Fruit fly (Drosophila melanogaster) whole organism, embryonic: ENCODE measurements around the gene CG5937.

Experiments
- Abd-B ChIP-seq: fragments of 200-800 bp; sonication (Bioruptor generic); optimal IDR thresholded peaks from 2 replicates; lab custom pipeline; 2018; ENCODE audit warnings: missing biosample characterization, mild to moderate bottlenecking, missing genetic modification characterization, moderate library complexity
- Aef1 ChIP-seq: fragments of 200-800 bp; sonication (Bioruptor generic); IDR thresholded peaks from 3 replicates; pipeline ENCODE4 v1.3.6; 2022; ENCODE audit warnings: missing biosample characterization, missing genetic modification characterization
- Asciz ChIP-seq: fragments of 200-800 bp; sonication (Bioruptor generic); optimal IDR thresholded peaks from 2 replicates; lab custom pipeline; 2017; ENCODE audit warnings: missing biosample characterization, mild to moderate bottlenecking, missing genetic modification characterization, missing genetic modification reagents
- Atf6 ChIP-seq: fragments of 200-800 bp; sonication (Bioruptor generic); IDR thresholded peaks from 2 replicates; pipeline ENCODE4 v1.3.6; 2022; ENCODE audit warnings: missing biosample characterization, missing genetic modification characterization
- C15 ChIP-seq: fragments of 200-800 bp; sonication (Bioruptor generic); IDR thresholded peaks from 3 replicates; pipeline ENCODE4 v1.3.6; 2022; ENCODE audit warnings: missing biosample characterization, missing genetic modification characterization
- CG12104 ChIP-seq: fragments of 200-800 bp; sonication (Bioruptor generic); optimal IDR thresholded peaks from 3 replicates; lab custom pipeline; 2016; ENCODE audit warnings: missing biosample characterization, missing genetic modification characterization
- CG12155 ChIP-seq: fragments of 200-800 bp; sonication (Bioruptor generic); optimal IDR thresholded peaks from 3 replicates; lab custom pipeline; 2016; ENCODE audit warnings: missing biosample characterization, missing genetic modification characterization
- CG1233 ChIP-seq: fragments of 200-800 bp; sonication (Bioruptor generic); optimal IDR thresholded peaks from 4 replicates; lab custom pipeline; 2018; ENCODE audit warnings: missing biosample characterization, mild to moderate bottlenecking, missing genetic modification characterization
- CG12391 ChIP-seq: fragments of 200-800 bp; sonication (Bioruptor generic); optimal IDR thresholded peaks from 3 replicates; lab custom pipeline; 2018; ENCODE audit warnings: missing biosample characterization, mild to moderate bottlenecking, missing genetic modification characterization, moderate library complexity
- CG12659 ChIP-seq: fragments of 200-800 bp; sonication (Bioruptor generic); optimal IDR thresholded peaks from 3 replicates; lab custom pipeline; 2017; ENCODE audit warnings: mild to moderate bottlenecking, missing biosample characterization, missing genetic modification reagents, missing genetic modification characterization
- CG15011 ChIP-seq: fragments of 200-800 bp; sonication (Bioruptor generic); optimal IDR thresholded peaks from 3 replicates; lab custom pipeline; 2018; ENCODE audit warnings: missing biosample characterization, mild to moderate bottlenecking, missing genetic modification characterization
- CG15073 ChIP-seq: fragments of 200-800 bp; sonication (Bioruptor generic); optimal IDR thresholded peaks from 2 replicates; lab custom pipeline; 2016; ENCODE audit warnings: missing biosample characterization, missing genetic modification characterization
- CG1647 ChIP-seq: fragments of 200-800 bp; sonication (Bioruptor generic); optimal IDR thresholded peaks from 3 replicates; lab custom pipeline; 2016; ENCODE audit warnings: missing biosample characterization, missing genetic modification characterization
- CG17361 ChIP-seq: fragments of 200-800 bp; sonication (Bioruptor generic); IDR thresholded peaks from 3 replicates; pipeline ENCODE4 v1.3.6; 2022; ENCODE audit warnings: missing biosample characterization, missing genetic modification characterization
- CG1832 ChIP-seq: fragments of 200-800 bp; sonication (Bioruptor generic); optimal IDR thresholded peaks from 2 replicates; lab custom pipeline; 2017; ENCODE audit warnings: missing biosample characterization, mild to moderate bottlenecking, missing genetic modification characterization, inconsistent platforms
- CG3065 ChIP-seq: fragments of 200-800 bp; sonication (Bioruptor generic); optimal IDR thresholded peaks from 2 replicates; lab custom pipeline; 2016; ENCODE audit warnings: missing biosample characterization, missing genetic modification characterization
- CG33557 ChIP-seq: fragments of 200-800 bp; sonication (Bioruptor generic); optimal IDR thresholded peaks from 2 replicates; lab custom pipeline; 2019; ENCODE audit warnings: missing biosample characterization, mild to moderate bottlenecking, missing genetic modification characterization, moderate library complexity
- CG4424 ChIP-seq: fragments of 200-800 bp; sonication (Bioruptor generic); optimal IDR thresholded peaks from 3 replicates; lab custom pipeline; 2016; ENCODE audit warnings: missing biosample characterization, missing genetic modification characterization
- CG5953 ChIP-seq: fragments of 200-800 bp; sonication (Bioruptor generic); IDR thresholded peaks from 2 replicates; pipeline ENCODE4 v1.3.6; 2022; ENCODE audit warnings: missing biosample characterization, missing genetic modification characterization
- CG6654 ChIP-seq: fragments of 200-800 bp; sonication (Bioruptor generic); optimal IDR thresholded peaks from 2 replicates; lab custom pipeline; 2017; ENCODE audit warnings: missing biosample characterization, mild to moderate bottlenecking, missing genetic modification characterization
- CG6683 ChIP-seq: fragments of 200-800 bp; sonication (Bioruptor generic); optimal IDR thresholded peaks from 2 replicates; lab custom pipeline; 2017; ENCODE audit warnings: missing biosample characterization, mild to moderate bottlenecking, missing genetic modification characterization, missing genetic modification reagents
- CG6689 ChIP-seq: fragments of 200-800 bp; sonication (Bioruptor generic); IDR thresholded peaks from 2 replicates; pipeline ENCODE4 v1.3.6; 2022; ENCODE audit warnings: missing biosample characterization, missing genetic modification characterization
- CG7271 ChIP-seq: fragments of 200-800 bp; sonication (Bioruptor generic); optimal IDR thresholded peaks from 2 replicates; lab custom pipeline; 2018; ENCODE audit warnings: missing biosample characterization, mild to moderate bottlenecking, missing genetic modification characterization, moderate library complexity
- CG7745 ChIP-seq: fragments of 200-800 bp; sonication (Bioruptor generic); optimal IDR thresholded peaks from 2 replicates; lab custom pipeline; 2018; ENCODE audit warnings: missing biosample characterization, mild to moderate bottlenecking, missing genetic modification characterization, moderate library complexity
- CG8281 ChIP-seq: fragments of 200-800 bp; sonication (Bioruptor generic); optimal IDR thresholded peaks from 2 replicates; lab custom pipeline; 2018; ENCODE audit warnings: missing biosample characterization, mild to moderate bottlenecking, missing genetic modification characterization, moderate library complexity
- CG8388 ChIP-seq: fragments of 200-800 bp; sonication (Bioruptor generic); optimal IDR thresholded peaks from 2 replicates; lab custom pipeline; 2019; ENCODE audit warnings: missing biosample characterization, mild to moderate bottlenecking, missing genetic modification characterization, moderate library complexity
- CG9609 ChIP-seq: fragments of 200-800 bp; sonication (Bioruptor generic); optimal IDR thresholded peaks from 3 replicates; lab custom pipeline; 2016; ENCODE audit warnings: missing biosample characterization, missing genetic modification characterization
- CG9727 ChIP-seq: fragments of 200-800 bp; sonication (Bioruptor generic); optimal IDR thresholded peaks from 3 replicates; lab custom pipeline; 2017; ENCODE audit warnings: missing biosample characterization, mild to moderate bottlenecking, missing genetic modification characterization
- CkIIα-i1 ChIP-seq: fragments of 200-800 bp; sonication (Bioruptor generic); IDR thresholded peaks from 2 replicates; pipeline ENCODE4 v1.3.6; 2022; ENCODE audit warnings: missing biosample characterization, missing genetic modification characterization
- Dek ChIP-seq: fragments of 200-800 bp; sonication (Bioruptor generic); optimal IDR thresholded peaks from 3 replicates; lab custom pipeline; 2019; ENCODE audit warnings: missing biosample characterization, mild to moderate bottlenecking, missing genetic modification characterization, moderate library complexity
- Ets65A ChIP-seq: fragments of 200-800 bp; sonication (Bioruptor generic); peaks from one replicate; lab custom pipeline; 2016; ENCODE audit warnings: missing biosample characterization, missing genetic modification characterization
- Hr3 ChIP-seq: fragments of 200-800 bp; sonication (Bioruptor generic); optimal IDR thresholded peaks from 3 replicates; lab custom pipeline; 2016; ENCODE audit warnings: missing biosample characterization, missing genetic modification characterization
- Hr39 ChIP-seq: fragments of >200 bp; optimal IDR thresholded peaks from 2 replicates; lab custom pipeline; 2017
- Lpt ChIP-seq: fragments of >200 bp; optimal IDR thresholded peaks from 2 replicates; lab custom pipeline; 2018; ENCODE audit warnings: missing biosample characterization, missing genetic modification characterization
- MTF-1 ChIP-seq: fragments of 200-800 bp; sonication (Bioruptor generic); optimal IDR thresholded peaks from 2 replicates; lab custom pipeline; 2018; ENCODE audit warnings: missing biosample characterization, mild to moderate bottlenecking, missing genetic modification characterization, borderline replicate concordance
- NFAT ChIP-seq: fragments of 200-800 bp; sonication (Bioruptor generic); IDR thresholded peaks from 2 replicates; pipeline ENCODE4 v1.3.6; 2022; ENCODE audit warnings: missing biosample characterization, missing genetic modification characterization
- NK7.1 ChIP-seq: fragments of 200-800 bp; sonication (Bioruptor generic); optimal IDR thresholded peaks from 3 replicates; lab custom pipeline; 2016; ENCODE audit warnings: missing biosample characterization, missing genetic modification characterization
- Taf1 ChIP-seq: fragments of 200-800 bp; sonication (Bioruptor generic); IDR thresholded peaks from 2 replicates; pipeline ENCODE4 v1.3.6; 2022; ENCODE audit warnings: missing biosample characterization, missing genetic modification characterization
- Usf ChIP-seq: fragments of 200-800 bp; sonication (Bioruptor generic); optimal IDR thresholded peaks from 2 replicates; lab custom pipeline; 2017; ENCODE audit warnings: missing genotype, missing biosample characterization, missing genetic modification characterization
- cato ChIP-seq: fragments of 200-800 bp; sonication (Bioruptor generic); optimal IDR thresholded peaks from 2 replicates; lab custom pipeline; 2016; ENCODE audit warnings: missing biosample characterization, missing genetic modification characterization, borderline replicate concordance
- chif ChIP-seq, 2 experiments: fragments of 200-800 bp; sonication (Bioruptor generic); optimal IDR thresholded peaks; 3 replicates each; lab custom pipeline; 2016; ENCODE audit warnings: missing biosample characterization in 2 of 2, missing genetic modification characterization in 2 of 2
- crp ChIP-seq, 2 experiments: fragments of 200-800 bp; sonication (Bioruptor generic); optimal IDR thresholded peaks; 2 replicates in 1 of 2; 3 replicates in 1 of 2; lab custom pipeline; 2017; ENCODE audit warnings: missing biosample characterization in 2 of 2, missing genetic modification characterization in 2 of 2, mild to moderate bottlenecking in 1 of 2, moderate library complexity in 1 of 2
- dimm ChIP-seq: fragments of 200-800 bp; sonication (Bioruptor generic); IDR thresholded peaks from 2 replicates; pipeline ENCODE4 v1.3.6; 2022; ENCODE audit warnings: missing biosample characterization, missing genetic modification characterization
- ewg ChIP-seq: fragments of 200-800 bp; sonication (Bioruptor generic); optimal IDR thresholded peaks from 3 replicates; lab custom pipeline; 2017; ENCODE audit warnings: mild to moderate bottlenecking, missing biosample characterization, missing genetic modification reagents, missing genetic modification characterization
- gsb-n ChIP-seq: fragments of 200-800 bp; sonication (Bioruptor generic); optimal IDR thresholded peaks from 3 replicates; lab custom pipeline; 2018; ENCODE audit warnings: missing biosample characterization, mild to moderate bottlenecking, missing genetic modification characterization
- h ChIP-seq: fragments of >200 bp; optimal IDR thresholded peaks from 2 replicates; lab custom pipeline; 2017
- lov ChIP-seq, 2 experiments: fragments of 200-800 bp in 1 of 2; fragments of >200 bp in 1 of 2; sonication (Bioruptor generic) in 1 of 2; IDR thresholded peaks in 1 of 2; optimal IDR thresholded peaks in 1 of 2; 2 replicates in 1 of 2; 3 replicates in 1 of 2; pipeline versions ENCODE4 v1.3.6 to Lab custom; 2017 to 2022; ENCODE audit warnings: missing biosample characterization in 1 of 2, missing genetic modification characterization in 1 of 2
- nmo ChIP-seq: fragments of 200-800 bp; sonication (Bioruptor generic); optimal IDR thresholded peaks from 2 replicates; lab custom pipeline; 2018; ENCODE audit warnings: missing biosample characterization, mild to moderate bottlenecking, missing genetic modification characterization, moderate library complexity
- salm ChIP-seq: fragments of 200-800 bp; sonication (Bioruptor generic); optimal IDR thresholded peaks from 2 replicates; lab custom pipeline; 2018; ENCODE audit warnings: missing biosample characterization, mild to moderate bottlenecking, missing genetic modification characterization
- tin ChIP-seq: fragments of 200-800 bp; sonication (Bioruptor generic); optimal IDR thresholded peaks from 3 replicates; lab custom pipeline; 2016; ENCODE audit warnings: missing biosample characterization, missing genetic modification characterization
- vfl ChIP-seq: fragments of 200-800 bp; sonication (Bioruptor generic); optimal IDR thresholded peaks from 2 replicates; lab custom pipeline; 2016; ENCODE audit warnings: missing biosample characterization, missing genetic modification characterization

The CG5937 gene

dm6 chrX:6074845-6075244 is 35.0 kb downstream of the CG5937 start, which contains the start of gene Tsp5D (continued):
- TF ChIP-seq Usf (GFP tag; lab: Kevin White, UChicago) (peak; percentile 12), nmo (GFP tag; lab: Kevin White, UChicago) (peak; percentile 90), CG15073 (GFP tag; lab: Kevin White, UChicago) (peak; percentile 72), MTF-1 (GFP tag; lab: Kevin White, UChicago) (peak; percentile 88), CG8281 (tag; lab: Kevin White, UChicago) (peak; percentile 73), Dek (tag; lab: Kevin White, UChicago) (peak; percentile 75), CG1647 (peak; percentile 69), CG7745 (tag; lab: Kevin White, UChicago) (no peak), ewg (peak; percentile 89), chif (GFP tag; optimal IDR thresholded peaks at IDR 0.05; lab: Kevin White, UChicago) (peak in 1 of 2 experiments; percentile 61), CG6683 (GFP tag; lab: Kevin White, UChicago) (peak; percentile 74), CG12155 (GFP tag; lab: Kevin White, UChicago) (peak; percentile 69), CG4424 (GFP tag; lab: Kevin White, UChicago) (peak; percentile 92), Hr3 (GFP tag; lab: Kevin White, UChicago) (peak; percentile 91), CG17361 (GFP tag; lab: Robert Waterston, UW) (peak; percentile 93), Hr39 (lab: Kevin White, UChicago) (no peak), CkIIα-i1 (GFP tag; lab: Robert Waterston, UW) (peak; percentile 66; the same call in 1 of the 2 replicates), Taf1 (GFP tag; lab: Robert Waterston, UW) (peak; percentile 36; the same call in 1 of the 2 replicates), CG3065 (GFP tag; lab: Kevin White, UChicago) (peak; percentile 59), CG7271 (tag; lab: Kevin White, UChicago) (peak; percentile 1), tin (GFP tag; lab: Kevin White, UChicago) (peak; percentile 88), salm (tag; lab: Kevin White, UChicago) (peak; percentile 90), dimm (peak; percentile 92), C15 (GFP tag; lab: Robert Waterston, UW) (peak; percentile 82), CG9609 (GFP tag; lab: Kevin White, UChicago) (no peak), Abd-B (peak; percentile 66), CG12104 (GFP tag; lab: Kevin White, UChicago) (peak; percentile 86), CG12659 (peak; percentile 89), h (no peak), NFAT (GFP tag; lab: Robert Waterston, UW) (peak; percentile 69), CG5953 (peak; percentile 95), CG9727 (GFP tag; lab: Kevin White, UChicago) (peak; percentile 79), cato (GFP tag; lab: Kevin White, UChicago) (peak; percentile 85), CG6654 (GFP tag; lab: Kevin White, UChicago) (peak; percentile 82), vfl (no peak), CG15011 (GFP tag; lab: Kevin White, UChicago) (peak; percentile 76), Aef1 (GFP tag; lab: Robert Waterston, UW) (peak; percentile 92), NK7.1 (GFP tag; lab: Kevin White, UChicago) (no peak), CG12391 (tag; lab: Kevin White, UChicago) (peak; percentile 93), Asciz (GFP tag; lab: Kevin White, UChicago) (peak; percentile 96), Ets65A (GFP tag; lab: Kevin White, UChicago) (peak; percentile 94), CG8388 (GFP tag; lab: Kevin White, UChicago) (peak; percentile 93), CG6689 (GFP tag; lab: Robert Waterston, UW) (peak; percentile 94), CG1233 (GFP tag; lab: Kevin White, UChicago) (peak; percentile 89), Atf6 (GFP tag; lab: Robert Waterston, UW) (peak; percentile 88), CG1832 (no peak), lov (optimal IDR thresholded peaks at IDR 0.05; lab: Kevin White, UChicago) (no peak), lov (GFP tag; IDR thresholded peaks at IDR 0.05; lab: Robert Waterston, UW) (peak; percentile 93), Lpt (GFP tag; lab: Kevin White, UChicago) (no peak), gsb-n (tag; lab: Kevin White, UChicago) (peak; percentile 91), CG33557 (peak; percentile 56), crp (GFP tag; optimal IDR thresholded peaks at IDR 0.05; lab: Kevin White, UChicago) (peak in 1 of 2 experiments; percentile 40)
